Worm (Caenorhabditis elegans) whole organism, L4 larva: Measurements from ENCODE around the gene dao-4.

ENCODE experiments used
- F10B5.3 ChIP-seq: sonication (generic microtip); optimal IDR thresholded peaks from 2 replicates; lab custom pipeline; 2016; ENCODE audit warnings: mild to moderate bottlenecking, missing genetic modification characterization, missing compliant biosample characterization
- F49E8.2 ChIP-seq: sonication (generic microtip); optimal IDR thresholded peaks from 2 replicates; lab custom pipeline; 2016; ENCODE audit warnings: missing compliant biosample characterization, mild to moderate bottlenecking, missing genetic modification characterization, borderline replicate concordance
- T20F7.1 ChIP-seq: fragments of 200-800 bp; sonication (Bioruptor generic); optimal IDR thresholded peaks from 2 replicates; lab custom pipeline; 2018; ENCODE audit warnings: mild to moderate bottlenecking, missing genetic modification characterization, missing compliant biosample characterization
- Y105C5A.15 ChIP-seq: fragments of 200-800 bp; sonication (Bioruptor generic); IDR thresholded peaks from 2 replicates; pipeline ENCODE4 v1.3.6; 2022; ENCODE audit warnings: missing genetic modification characterization, missing compliant biosample characterization
- Y48G9A.11 ChIP-seq: fragments of 200-800 bp; sonication (Bioruptor generic); IDR thresholded peaks from 2 replicates; pipeline ENCODE4 v1.3.6; 2022; ENCODE audit warnings: missing genetic modification reagents, missing genetic modification characterization, missing compliant biosample characterization
- aha-1 ChIP-seq: fragments of 150-350 bp; peaks from one replicate; lab custom pipeline; 2014; ENCODE audit warnings: missing biosample characterization, missing genetic modification characterization
- arid-1 ChIP-seq: fragments of 200-800 bp; sonication (Bioruptor generic); conservative IDR thresholded peaks from 2 replicates; pipeline ENCODE4 v1.3.6; 2022; ENCODE audit warnings: missing genetic modification reagents, missing genetic modification characterization, missing compliant biosample characterization
- ceh-20 ChIP-seq: fragments of 200-800 bp; sonication (Bioruptor generic); IDR thresholded peaks from 2 replicates; pipeline ENCODE4 v1.3.6; 2022; ENCODE audit warnings: missing genetic modification reagents, missing genetic modification characterization, missing compliant biosample characterization
- ceh-28 ChIP-seq: fragments of 150-350 bp; optimal IDR thresholded peaks from 2 replicates; lab custom pipeline; 2014; ENCODE audit warnings: missing biosample characterization, missing genetic modification reagents, missing genetic modification characterization
- ceh-32 ChIP-seq: sonication (generic microtip); optimal IDR thresholded peaks from 2 replicates; lab custom pipeline; 2016; ENCODE audit warnings: mild to moderate bottlenecking, missing genetic modification characterization, missing compliant biosample characterization; ENCODE audit not compliant: poor library complexity
- ces-1 ChIP-seq: fragments of 150-350 bp; sonication (generic microtip); optimal IDR thresholded peaks from 4 replicates; lab custom pipeline; 2014; ENCODE audit warnings: missing biosample characterization, missing genetic modification reagents, missing genetic modification characterization
- ctbp-1 ChIP-seq: fragments of 200-800 bp; sonication (Bioruptor generic); IDR thresholded peaks from 2 replicates; pipeline ENCODE4 v1.3.6; 2022; ENCODE audit warnings: missing genetic modification reagents, missing genetic modification characterization, missing compliant biosample characterization
- daf-16 ChIP-seq, 3 experiments: sonication (generic microtip); optimal IDR thresholded peaks; 2 replicates each; lab custom pipeline; 2016 to 2017; ENCODE audit warnings: missing genetic modification characterization in 3 of 3, missing genetic modification reagents in 3 of 3, mild to moderate bottlenecking in 2 of 3, missing compliant biosample characterization in 2 of 3, missing biosample characterization in 1 of 3, moderate library complexity in 1 of 3
- daf-19 ChIP-seq: fragments of 200-800 bp; sonication (Bioruptor generic); conservative IDR thresholded peaks from 2 replicates; pipeline ENCODE4 v1.3.6; 2022; ENCODE audit warnings: missing genetic modification characterization, missing compliant biosample characterization
- daf-8 ChIP-seq: fragments of 200-800 bp; sonication (Bioruptor generic); IDR thresholded peaks from 2 replicates; pipeline ENCODE4 v1.3.6; 2022; ENCODE audit warnings: missing genetic modification characterization, missing compliant biosample characterization
- dpl-1 ChIP-seq: fragments of 150-350 bp; optimal IDR thresholded peaks from 2 replicates; lab custom pipeline; 2014; ENCODE audit warnings: missing biosample characterization, missing genetic modification reagents, missing genetic modification characterization
- egl-27 ChIP-seq: sonication (generic microtip); optimal IDR thresholded peaks from 3 replicates; lab custom pipeline; 2017; ENCODE audit warnings: missing biosample characterization, missing genetic modification reagents, missing genetic modification characterization
- fkh-10 ChIP-seq: fragments of 150-350 bp; optimal IDR thresholded peaks from 2 replicates; lab custom pipeline; 2014; ENCODE audit warnings: missing biosample characterization, missing genetic modification reagents, missing genetic modification characterization
- gei-8 ChIP-seq: fragments of 200-800 bp; sonication (Bioruptor generic); optimal IDR thresholded peaks from 2 replicates; lab custom pipeline; 2018; ENCODE audit warnings: mild to moderate bottlenecking, missing genetic modification characterization, missing compliant biosample characterization
- hif-1 ChIP-seq, 2 experiments: sonication (generic microtip); optimal IDR thresholded peaks; 2 replicates each; lab custom pipeline; 2016 to 2017; ENCODE audit warnings: missing compliant biosample characterization in 2 of 2, missing genetic modification characterization in 2 of 2, missing genetic modification reagents in 2 of 2, missing genotype in 2 of 2, mild to moderate bottlenecking in 1 of 2
- hlh-11 ChIP-seq: fragments of 200-800 bp; sonication (Bioruptor generic); optimal IDR thresholded peaks from 2 replicates; lab custom pipeline; 2018; ENCODE audit warnings: mild to moderate bottlenecking, missing genetic modification characterization, missing compliant biosample characterization
- hmg-1.1 ChIP-seq: fragments of 200-800 bp; sonication (Bioruptor generic); IDR thresholded peaks from 2 replicates; pipeline ENCODE4 v1.3.6; 2022; ENCODE audit warnings: missing genetic modification reagents, missing genetic modification characterization, missing compliant biosample characterization
- lin-29 ChIP-seq: fragments of 200-800 bp; sonication (Bioruptor generic); IDR thresholded peaks from 2 replicates; pipeline ENCODE4 v1.3.6; 2022; ENCODE audit warnings: missing genetic modification reagents, missing genetic modification characterization, missing compliant biosample characterization
- lin-38 ChIP-seq: fragments of 200-800 bp; sonication (Bioruptor generic); IDR thresholded peaks from 2 replicates; pipeline ENCODE4 v1.3.6; 2022; ENCODE audit warnings: missing genetic modification reagents, missing genetic modification characterization, missing compliant biosample characterization
- lir-3 ChIP-seq: sonication (generic microtip); optimal IDR thresholded peaks from 2 replicates; lab custom pipeline; 2016; ENCODE audit warnings: mild to moderate bottlenecking, missing genetic modification characterization, missing compliant biosample characterization
- lsy-2 ChIP-seq, 2 experiments: fragments of 150-350 bp in 1 of 2; sonication (generic microtip) in 1 of 2; optimal IDR thresholded peaks; 2 replicates each; lab custom pipeline; 2014 to 2017; ENCODE audit warnings: missing biosample characterization in 2 of 2, missing genetic modification characterization in 2 of 2
- madf-5 ChIP-seq, 2 experiments: fragments of 200-800 bp; sonication (Bioruptor generic); IDR thresholded peaks; 2 replicates each; pipeline ENCODE4 v1.3.6; 2022; ENCODE audit warnings: missing compliant biosample characterization in 2 of 2, missing genetic modification characterization in 2 of 2
- mdl-1 ChIP-seq, 2 experiments: fragments of 150-350 bp in 1 of 2; sonication (generic microtip) in 1 of 2; optimal IDR thresholded peaks; 2 replicates each; lab custom pipeline; 2014 to 2017; ENCODE audit warnings: missing biosample characterization in 2 of 2, missing genetic modification characterization in 2 of 2
- mdt-29 ChIP-seq: fragments of 200-800 bp; sonication (Bioruptor generic); IDR thresholded peaks from 2 replicates; pipeline ENCODE4 v1.3.6; 2022; ENCODE audit warnings: missing genetic modification reagents, missing genetic modification characterization, missing compliant biosample characterization
- mep-1 ChIP-seq: fragments of 150-350 bp; sonication (generic microtip); optimal IDR thresholded peaks from 3 replicates; lab custom pipeline; 2014; ENCODE audit warnings: missing biosample characterization, missing genetic modification characterization
- mes-2 ChIP-seq: sonication (generic microtip); optimal IDR thresholded peaks from 2 replicates; lab custom pipeline; 2016; ENCODE audit warnings: missing genotype, mild to moderate bottlenecking, missing genetic modification characterization, missing compliant biosample characterization; ENCODE audit not compliant: poor library complexity, severe bottlenecking
- mxl-3 ChIP-seq: fragments of 200-800 bp; sonication (Bioruptor generic); optimal IDR thresholded peaks from 2 replicates; lab custom pipeline; 2018; ENCODE audit warnings: mild to moderate bottlenecking, missing genetic modification characterization, missing compliant biosample characterization
- nhr-102 ChIP-seq: sonication (generic microtip); optimal IDR thresholded peaks from 2 replicates; lab custom pipeline; 2016; ENCODE audit warnings: mild to moderate bottlenecking, missing genetic modification characterization, moderate library complexity, missing compliant biosample characterization
- nhr-11 ChIP-seq: fragments of 150-350 bp; optimal IDR thresholded peaks from 2 replicates; lab custom pipeline; 2014; ENCODE audit warnings: missing biosample characterization, missing genetic modification characterization
- nhr-25 ChIP-seq: sonication (generic microtip); optimal IDR thresholded peaks from 2 replicates; lab custom pipeline; 2017; ENCODE audit warnings: missing genetic modification characterization, mild to moderate bottlenecking, missing compliant biosample characterization, antibody characterized with exemption, moderate library complexity, borderline replicate concordance; ENCODE audit not compliant: insufficient read depth
- nhr-41 ChIP-seq: fragments of 200-800 bp; sonication (Bioruptor generic); IDR thresholded peaks from 2 replicates; pipeline ENCODE4 v1.3.6; 2022; ENCODE audit warnings: missing genetic modification reagents, missing genetic modification characterization, missing compliant biosample characterization
- nhr-42 ChIP-seq: fragments of 200-800 bp; sonication (Bioruptor generic); IDR thresholded peaks from 2 replicates; pipeline ENCODE4 v1.3.6; 2022; ENCODE audit warnings: missing genetic modification characterization, missing compliant biosample characterization
- nhr-77 ChIP-seq: fragments of 150-350 bp; optimal IDR thresholded peaks from 2 replicates; lab custom pipeline; 2014; ENCODE audit warnings: missing biosample characterization, missing genetic modification characterization
- pqm-1 ChIP-seq: sonication (generic microtip); optimal IDR thresholded peaks from 2 replicates; lab custom pipeline; 2017; ENCODE audit warnings: missing biosample characterization, missing genetic modification characterization
- rbr-2 ChIP-seq: sonication (generic microtip); optimal IDR thresholded peaks from 2 replicates; lab custom pipeline; 2016; ENCODE audit warnings: missing genotype, missing genetic modification characterization, missing compliant biosample characterization
- sdz-12 ChIP-seq: fragments of 200-800 bp; sonication (Bioruptor generic); optimal IDR thresholded peaks from 2 replicates; lab custom pipeline; 2018; ENCODE audit warnings: mild to moderate bottlenecking, missing genetic modification characterization, missing compliant biosample characterization
- set-16 ChIP-seq: fragments of 200-800 bp; sonication (Bioruptor generic); IDR thresholded peaks from 2 replicates; pipeline ENCODE4 v1.3.6; 2022; ENCODE audit warnings: missing genetic modification reagents, missing genetic modification characterization, missing compliant biosample characterization
- snpc-1.2 ChIP-seq: fragments of 200-800 bp; sonication (Bioruptor generic); IDR thresholded peaks from 2 replicates; pipeline ENCODE4 v1.3.6; 2022; ENCODE audit warnings: missing genetic modification reagents, missing genetic modification characterization, missing compliant biosample characterization
- snpc-4 ChIP-seq: fragments of 150-350 bp; optimal IDR thresholded peaks from 2 replicates; lab custom pipeline; 2014; ENCODE audit warnings: missing biosample characterization, missing genetic modification characterization
- tra-1 ChIP-seq: fragments of 200-800 bp; sonication (Bioruptor generic); IDR thresholded peaks from 2 replicates; pipeline ENCODE4 v1.3.6; 2022; ENCODE audit warnings: missing genetic modification reagents, missing genetic modification characterization, missing compliant biosample characterization
- unc-62 ChIP-seq, 3 experiments: fragments of 150-350 bp in 1 of 3; sonication (generic microtip); optimal IDR thresholded peaks in 2 of 3; peaks in 1 of 3; 1 replicate in 1 of 3; 2 replicates in 2 of 3; lab custom pipeline; 2014 to 2017; ENCODE audit warnings: missing biosample characterization in 3 of 3, missing genetic modification characterization in 3 of 3, missing genetic modification reagents in 3 of 3, missing genotype in 1 of 3
- ztf-7 ChIP-seq: fragments of 150-350 bp; optimal IDR thresholded peaks from 2 replicates; lab custom pipeline; 2014; ENCODE audit warnings: missing biosample characterization, missing genetic modification characterization

dao-4 gene

DNA sequence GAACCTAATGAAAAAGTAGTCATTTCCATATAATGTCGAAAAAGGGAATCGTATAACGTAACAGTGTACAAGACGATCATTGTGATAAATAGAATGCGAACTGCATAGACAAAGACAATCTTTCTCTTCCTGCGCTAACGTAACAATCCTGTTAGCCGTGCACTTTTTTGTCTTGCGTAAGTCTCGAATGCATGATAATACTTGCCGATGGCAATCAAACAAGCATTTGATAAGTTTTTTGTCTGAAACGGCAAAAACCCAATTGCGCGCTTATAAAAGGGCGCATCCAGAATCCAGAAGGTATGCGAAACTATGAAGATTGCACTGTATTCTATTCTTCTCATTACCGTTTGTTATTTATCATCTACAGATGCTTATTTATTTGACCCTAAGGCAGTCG is at the start of gene dao-4:
dao-4 (plus strand) TSS at position 301 of the 400 bp plus-strand sequence.
- TF ChIP-seq lir-3 (tag; lab: Kevin White, UChicago), result no peak
- TF ChIP-seq nhr-11 (tag; lab: Kevin White, UChicago), result no peak
- no peak for TF ChIP-seq set-16 (GFP tag; lab: Robert Waterston, UW)
- TF ChIP-seq hlh-11 (tag; lab: Kevin White, UChicago), result no peak
- TF ChIP-seq nhr-42 (GFP tag; lab: Robert Waterston, UW), result no peak
- TF ChIP-seq madf-5 (GFP tag; IDR thresholded peaks at IDR 0.05; lab: Robert Waterston, UW), result no peak
- TF ChIP-seq arid-1, result no peak
- TF ChIP-seq gei-8 (GFP tag; lab: Kevin White, UChicago), result no peak
- no peak for TF ChIP-seq F49E8.2 (tag; lab: Kevin White, UChicago)
- no peak for TF ChIP-seq nhr-102 (tag; lab: Kevin White, UChicago)
- TF ChIP-seq snpc-4 (tag; lab: Kevin White, UChicago), result no peak
- TF ChIP-seq Y48G9A.11, result no peak
- no peak for TF ChIP-seq hif-1 (tag; optimal IDR thresholded peaks at IDR 0.05; lab: Kevin White, UChicago)
- TF ChIP-seq ztf-7 (tag; lab: Kevin White, UChicago), result no peak
- TF ChIP-seq, all 104 proteins: peak for 0

DNA sequence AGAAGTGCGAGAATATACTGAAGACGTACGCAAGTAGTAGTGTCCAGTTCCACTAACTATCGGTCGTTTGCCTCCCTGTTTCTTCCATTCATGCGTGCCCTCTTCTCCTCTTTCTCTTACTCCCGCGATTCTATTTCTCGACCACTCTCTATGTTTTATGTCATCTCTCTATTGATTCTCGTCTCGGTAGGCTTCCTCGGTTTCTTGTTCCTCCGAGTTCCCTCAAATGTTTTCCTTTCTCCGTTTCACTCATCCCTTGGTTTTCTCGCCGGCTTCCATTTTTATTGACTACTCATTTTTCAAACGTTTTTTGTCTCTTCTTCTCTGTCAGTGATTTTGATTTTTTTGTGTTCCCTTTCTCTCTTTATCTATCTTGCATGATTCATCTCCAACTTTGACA is 48.7 kb upstream of the dao-4 start:
- TF ChIP-seq ctbp-1, result peak; percentile 65; the same call in 1 of the 2 replicates
- TF ChIP-seq lir-3 (tag; lab: Kevin White, UChicago), result no peak
- no peak for TF ChIP-seq snpc-1.2 (GFP tag; lab: Robert Waterston, UW)
- TF ChIP-seq ces-1 (GFP tag; lab: Kevin White, UChicago), result no peak
- TF ChIP-seq egl-27, result no peak
- no peak for TF ChIP-seq ceh-20
- peak in 1 of 2 experiments; percentile 97 for TF ChIP-seq unc-62 (GFP tag; optimal IDR thresholded peaks at IDR 0.05 in 1 of 2; lab: Kevin White, UChicago)
- TF ChIP-seq unc-62 (tag; optimal IDR thresholded peaks at IDR 0.05; lab: Kevin White, UChicago), result no peak
- peak; percentile 10 for TF ChIP-seq dpl-1 (GFP tag; lab: Kevin White, UChicago)
- TF ChIP-seq hmg-1.1 (GFP tag; lab: Robert Waterston, UW), result peak; percentile 48; the same call in 1 of the 2 replicates
- peak; percentile 36 for TF ChIP-seq fkh-10
- TF ChIP-seq lin-38 (GFP tag; lab: Robert Waterston, UW), result no peak
- TF ChIP-seq aha-1 (tag; lab: Kevin White, UChicago), result peak; percentile 54
- no peak for TF ChIP-seq daf-19 (GFP tag; lab: Robert Waterston, UW)
- TF ChIP-seq mxl-3 (GFP tag; lab: Kevin White, UChicago), result peak; percentile 39
- TF ChIP-seq F10B5.3 (tag; lab: Kevin White, UChicago), result no peak
- TF ChIP-seq ceh-28 (tag; lab: Kevin White, UChicago), result peak; percentile 13
- TF ChIP-seq nhr-11 (tag; lab: Kevin White, UChicago), result peak; percentile 29
- TF ChIP-seq daf-16 (GFP tag; optimal IDR thresholded peaks at IDR 0.05; lab: Kevin White, UChicago), result peak in 1 of 2 experiments; percentile 40
- TF ChIP-seq daf-16 (tag; optimal IDR thresholded peaks at IDR 0.05; lab: Kevin White, UChicago), result no peak
- TF ChIP-seq mep-1 (tag; lab: Kevin White, UChicago), result peak; percentile 53
- no peak for TF ChIP-seq T20F7.1 (GFP tag; lab: Kevin White, UChicago)
- TF ChIP-seq mes-2 (tag; lab: Kevin White, UChicago), result peak; percentile 13
- no peak for TF ChIP-seq lin-29 (GFP tag; lab: Robert Waterston, UW)
- TF ChIP-seq daf-8 (GFP tag; lab: Robert Waterston, UW), result no peak
- peak; percentile 44 for TF ChIP-seq rbr-2 (tag; lab: Kevin White, UChicago)
- no peak for TF ChIP-seq nhr-25 (tag; lab: Kevin White, UChicago)
- TF ChIP-seq mdt-29 (GFP tag; lab: Robert Waterston, UW), result no peak
- no peak for TF ChIP-seq sdz-12 (GFP tag; lab: Kevin White, UChicago)
- TF ChIP-seq lsy-2 (tag; optimal IDR thresholded peaks at IDR 0.05; lab: Kevin White, UChicago), result peak in 1 of 2 experiments; percentile 39
- peak in 1 of 2 experiments; percentile 72 for TF ChIP-seq mdl-1 (tag; optimal IDR thresholded peaks at IDR 0.05; lab: Kevin White, UChicago)
- TF ChIP-seq tra-1 (GFP tag; lab: Robert Waterston, UW), result 0 out of 2 replicates have a peak, but pooled peaks have one; percentile 14
- no peak for TF ChIP-seq ceh-32 (tag; lab: Kevin White, UChicago)
- no peak for TF ChIP-seq Y105C5A.15 (GFP tag; lab: Robert Waterston, UW)
- no peak for TF ChIP-seq Y48G9A.11
- no peak for TF ChIP-seq nhr-41 (GFP tag; lab: Robert Waterston, UW)
- TF ChIP-seq pqm-1 (tag; lab: Kevin White, UChicago), result no peak
- peak; percentile 55 for TF ChIP-seq hlh-11 (tag; lab: Kevin White, UChicago)
- peak; percentile 13 for TF ChIP-seq nhr-77
